Worm (Caenorhabditis elegans) whole organism, young adult: ENCODE results near the gene Y57G7A.6.
A peak's percentile ranks its signal among the peaks of the same experiment; 100 is the strongest.

Experiments used
- B0019.2 ChIP-seq: fragments of 200-800 bp; sonication (Bioruptor generic); conservative IDR thresholded peaks from 2 replicates; pipeline ENCODE4 v1.3.6; 2022; ENCODE audit warnings: missing genetic modification reagents, missing genetic modification characterization, missing compliant biosample characterization
- B0336.3 ChIP-seq: fragments of 200-800 bp; sonication (Bioruptor generic); IDR thresholded peaks from 2 replicates; pipeline ENCODE4 v1.3.6; 2022; ENCODE audit warnings: missing genetic modification characterization, missing compliant biosample characterization
- F10E7.11 ChIP-seq: sonication (generic microtip); optimal IDR thresholded peaks from 2 replicates; lab custom pipeline; 2017; ENCODE audit warnings: mild to moderate bottlenecking, missing genetic modification characterization, moderate library complexity, missing compliant biosample characterization
- F39B2.1 ChIP-seq: fragments of 200-800 bp; sonication (Bioruptor generic); IDR thresholded peaks from 2 replicates; pipeline ENCODE4 v1.3.6; 2022; ENCODE audit warnings: missing genetic modification reagents, missing genetic modification characterization, missing compliant biosample characterization
- F49E8.2 ChIP-seq: sonication (generic microtip); optimal IDR thresholded peaks from 3 replicates; lab custom pipeline; 2017; ENCODE audit warnings: missing genetic modification characterization, mild to moderate bottlenecking, missing compliant biosample characterization, antibody characterized with exemption, moderate library complexity; ENCODE audit not compliant: insufficient read depth
- K12H6.12 ChIP-seq: fragments of 200-800 bp; sonication (Bioruptor generic); optimal IDR thresholded peaks from 2 replicates; lab custom pipeline; 2018; ENCODE audit warnings: mild to moderate bottlenecking, missing genetic modification characterization, missing compliant biosample characterization
- T07F8.4 ChIP-seq: sonication (generic microtip); optimal IDR thresholded peaks from 2 replicates; lab custom pipeline; 2016; ENCODE audit warnings: mild to moderate bottlenecking, missing genetic modification characterization, moderate library complexity, missing compliant biosample characterization
- T26A5.8 ChIP-seq: sonication (generic microtip); optimal IDR thresholded peaks from 2 replicates; lab custom pipeline; 2016; ENCODE audit warnings: missing genetic modification characterization, missing compliant biosample characterization
- Y53G8AR.9 ChIP-seq: fragments of 200-800 bp; sonication (Bioruptor generic); conservative IDR thresholded peaks from 2 replicates; pipeline ENCODE4 v1.3.6; 2022; ENCODE audit warnings: missing genetic modification reagents, missing genetic modification characterization, missing compliant biosample characterization
- ZK185.1 ChIP-seq: sonication (generic microtip); optimal IDR thresholded peaks from 2 replicates; lab custom pipeline; 2016; ENCODE audit warnings: mild to moderate bottlenecking, missing genetic modification characterization, missing compliant biosample characterization; ENCODE audit not compliant: poor library complexity, severe bottlenecking
- atf-7 ChIP-seq: sonication (generic microtip); optimal IDR thresholded peaks from 2 replicates; lab custom pipeline; 2017; ENCODE audit warnings: mild to moderate bottlenecking, missing genetic modification characterization, missing compliant biosample characterization
- attf-5 ChIP-seq: fragments of 200-800 bp; sonication (Bioruptor generic); optimal IDR thresholded peaks from 2 replicates; lab custom pipeline; 2018; ENCODE audit warnings: mild to moderate bottlenecking, missing genetic modification characterization, missing compliant biosample characterization
- attf-6 ChIP-seq: fragments of 200-800 bp; sonication (Bioruptor generic); IDR thresholded peaks from 2 replicates; pipeline ENCODE4 v1.3.6; 2022; ENCODE audit warnings: missing genetic modification reagents, missing genetic modification characterization, missing compliant biosample characterization
- ceh-100 ChIP-seq: fragments of 200-800 bp; sonication (Bioruptor generic); IDR thresholded peaks from 2 replicates; pipeline ENCODE4 v1.3.6; 2022; ENCODE audit warnings: missing genetic modification reagents, missing genetic modification characterization, missing compliant biosample characterization
- ceh-91 ChIP-seq: fragments of 200-800 bp; sonication (Bioruptor generic); IDR thresholded peaks from 2 replicates; pipeline ENCODE4 v1.3.6; 2022; ENCODE audit warnings: missing genetic modification reagents, missing genetic modification characterization, missing compliant biosample characterization
- chd-7 ChIP-seq: sonication (generic microtip); optimal IDR thresholded peaks from 2 replicates; lab custom pipeline; 2016; ENCODE audit warnings: mild to moderate bottlenecking, missing genetic modification characterization, moderate library complexity, missing compliant biosample characterization
- die-1 ChIP-seq: sonication (generic microtip); optimal IDR thresholded peaks from 2 replicates; lab custom pipeline; 2016; ENCODE audit warnings: missing genotype, mild to moderate bottlenecking, missing genetic modification characterization, missing compliant biosample characterization
- dox-1 ChIP-seq: fragments of 200-800 bp; sonication (Bioruptor generic); IDR thresholded peaks from 2 replicates; pipeline ENCODE4 v1.3.6; 2022; ENCODE audit warnings: missing genetic modification reagents, missing genetic modification characterization, missing compliant biosample characterization
- dpl-1 ChIP-seq: fragments of 150-350 bp; optimal IDR thresholded peaks from 2 replicates; lab custom pipeline; 2014; ENCODE audit warnings: missing biosample characterization, missing genetic modification reagents, missing genetic modification characterization
- egl-18 ChIP-seq: fragments of 200-800 bp; sonication (Bioruptor generic); IDR thresholded peaks from 2 replicates; pipeline ENCODE4 v1.3.6; 2022; ENCODE audit warnings: missing genetic modification reagents, missing genetic modification characterization, missing compliant biosample characterization
- egl-44 ChIP-seq: fragments of 200-800 bp; sonication (Bioruptor generic); IDR thresholded peaks from 2 replicates; pipeline ENCODE4 v1.3.6; 2022; ENCODE audit warnings: missing genetic modification reagents, missing genetic modification characterization, missing compliant biosample characterization
- ets-4 ChIP-seq: fragments of 200-800 bp; sonication (Bioruptor generic); optimal IDR thresholded peaks from 2 replicates; lab custom pipeline; 2018; ENCODE audit warnings: mild to moderate bottlenecking, missing genetic modification characterization, missing compliant biosample characterization
- gei-17 ChIP-seq: fragments of 200-800 bp; sonication (Bioruptor generic); optimal IDR thresholded peaks from 2 replicates; lab custom pipeline; 2018; ENCODE audit warnings: mild to moderate bottlenecking, missing genetic modification characterization, missing compliant biosample characterization
- hlh-26 ChIP-seq: fragments of 200-800 bp; sonication (Bioruptor generic); conservative IDR thresholded peaks from 2 replicates; pipeline ENCODE4 v1.3.6; 2022; ENCODE audit warnings: missing genetic modification reagents, missing genetic modification characterization, missing compliant biosample characterization
- hmg-20 ChIP-seq: fragments of 200-800 bp; sonication (Bioruptor generic); IDR thresholded peaks from 2 replicates; pipeline ENCODE4 v1.3.6; 2022; ENCODE audit warnings: missing genetic modification reagents, missing genetic modification characterization, missing compliant biosample characterization
- hrde-1 ChIP-seq: sonication (generic microtip); optimal IDR thresholded peaks from 2 replicates; lab custom pipeline; 2016; ENCODE audit warnings: missing genetic modification characterization, mild to moderate bottlenecking, missing compliant biosample characterization, moderate library complexity, missing genotype, missing genetic modification reagents, borderline replicate concordance
- let-607 ChIP-seq, 2 experiments: fragments of 200-800 bp in 1 of 2; sonication (Bioruptor generic) in 1 of 2; sonication (generic microtip) in 1 of 2; optimal IDR thresholded peaks; 2 replicates each; lab custom pipeline; 2016 to 2018; ENCODE audit warnings: mild to moderate bottlenecking in 2 of 2, missing compliant biosample characterization in 2 of 2, missing genetic modification characterization in 2 of 2, moderate library complexity in 2 of 2, missing genotype in 1 of 2
- lin-54 ChIP-seq: fragments of 200-800 bp; sonication (Bioruptor generic); optimal IDR thresholded peaks from 2 replicates; lab custom pipeline; 2018; ENCODE audit warnings: mild to moderate bottlenecking, missing genetic modification characterization, missing compliant biosample characterization
- madf-10 ChIP-seq: sonication (generic microtip); optimal IDR thresholded peaks from 2 replicates; lab custom pipeline; 2016; ENCODE audit warnings: mild to moderate bottlenecking, missing genetic modification characterization, missing compliant biosample characterization
- madf-3 ChIP-seq: fragments of 200-800 bp; sonication (Bioruptor generic); IDR thresholded peaks from 2 replicates; pipeline ENCODE4 v1.3.6; 2022; ENCODE audit warnings: missing genetic modification reagents, missing genetic modification characterization, missing compliant biosample characterization
- madf-8 ChIP-seq: fragments of 200-800 bp; sonication (Bioruptor generic); conservative IDR thresholded peaks from 2 replicates; pipeline ENCODE4 v1.3.6; 2022; ENCODE audit warnings: missing genetic modification reagents, missing genetic modification characterization, missing compliant biosample characterization
- mel-28 ChIP-seq: sonication (generic microtip); optimal IDR thresholded peaks from 2 replicates; lab custom pipeline; 2016; ENCODE audit warnings: borderline replicate concordance, mild to moderate bottlenecking, missing genetic modification characterization, missing compliant biosample characterization
- mxl-1 ChIP-seq: sonication (generic microtip); optimal IDR thresholded peaks from 2 replicates; lab custom pipeline; 2016; ENCODE audit warnings: missing genetic modification characterization, missing compliant biosample characterization
- nhr-120 ChIP-seq: fragments of 200-800 bp; sonication (Bioruptor generic); IDR thresholded peaks from 2 replicates; pipeline ENCODE4 v1.3.6; 2022; ENCODE audit warnings: missing genetic modification characterization, missing compliant biosample characterization
- nhr-179 ChIP-seq: sonication (generic microtip); optimal IDR thresholded peaks from 2 replicates; lab custom pipeline; 2016; ENCODE audit warnings: mild to moderate bottlenecking, missing genetic modification characterization, missing compliant biosample characterization
- nhr-27 ChIP-seq: fragments of 200-800 bp; sonication (Bioruptor generic); optimal IDR thresholded peaks from 2 replicates; lab custom pipeline; 2018; ENCODE audit warnings: mild to moderate bottlenecking, missing genetic modification characterization, moderate library complexity, missing compliant biosample characterization
- nhr-90 ChIP-seq: sonication (generic microtip); optimal IDR thresholded peaks from 2 replicates; lab custom pipeline; 2016; ENCODE audit warnings: missing genotype, mild to moderate bottlenecking, missing genetic modification characterization, missing compliant biosample characterization
- pbrm-1 ChIP-seq: fragments of 200-800 bp; sonication (Bioruptor generic); IDR thresholded peaks from 2 replicates; pipeline ENCODE4 v1.3.6; 2022; ENCODE audit warnings: missing genetic modification reagents, missing genetic modification characterization, missing compliant biosample characterization
- rpc-1 ChIP-seq, 2 experiments: fragments of 150-350 bp in 1 of 2; sonication (generic microtip) in 1 of 2; optimal IDR thresholded peaks; 2 replicates each; lab custom pipeline; 2014 to 2018; ENCODE audit warnings: missing biosample characterization in 1 of 2, missing genetic modification characterization in 1 of 2, missing genetic modification reagents in 1 of 2, missing genotype in 1 of 2
- sdz-38 ChIP-seq: sonication (generic microtip); optimal IDR thresholded peaks from 2 replicates; lab custom pipeline; 2016; ENCODE audit warnings: missing genotype, missing genetic modification characterization, missing compliant biosample characterization
- snpc-4 ChIP-seq, 5 experiments: fragments of 150-350 bp in 1 of 5; sonication (generic microtip) in 4 of 5; optimal IDR thresholded peaks; 2 replicates each; lab custom pipeline; 2014 to 2018; ENCODE audit warnings: missing genetic modification characterization in 5 of 5, missing biosample characterization in 3 of 5, antibody characterized with exemption in 2 of 5, mild to moderate bottlenecking in 2 of 5, missing compliant biosample characterization in 2 of 5, missing genotype in 2 of 5, moderate library complexity in 2 of 5, missing genetic modification reagents in 1 of 5
- tlf-1 ChIP-seq: fragments of 200-800 bp; sonication (Bioruptor generic); optimal IDR thresholded peaks from 2 replicates; lab custom pipeline; 2018; ENCODE audit warnings: mild to moderate bottlenecking, missing genetic modification characterization, missing compliant biosample characterization
- zim-3 ChIP-seq: sonication (generic microtip); optimal IDR thresholded peaks from 2 replicates; lab custom pipeline; 2017; ENCODE audit warnings: mild to moderate bottlenecking, missing genetic modification characterization, moderate library complexity, missing compliant biosample characterization
- ztf-22 ChIP-seq: fragments of 200-800 bp; sonication (Bioruptor generic); optimal IDR thresholded peaks from 2 replicates; lab custom pipeline; 2018; ENCODE audit warnings: mild to moderate bottlenecking, missing genetic modification characterization, moderate library complexity, missing compliant biosample characterization
- ztf-25 ChIP-seq: fragments of 200-800 bp; sonication (Bioruptor generic); IDR thresholded peaks from 2 replicates; pipeline ENCODE4 v1.3.6; 2022; ENCODE audit warnings: missing genetic modification reagents, missing genetic modification characterization, missing compliant biosample characterization
- ztf-3 ChIP-seq: fragments of 200-800 bp; sonication (Bioruptor generic); optimal IDR thresholded peaks from 2 replicates; lab custom pipeline; 2018; ENCODE audit warnings: mild to moderate bottlenecking, missing genetic modification characterization, missing compliant biosample characterization
- ztf-6 ChIP-seq: fragments of 200-800 bp; sonication (Bioruptor generic); IDR thresholded peaks from 2 replicates; pipeline ENCODE4 v1.3.6; 2022; ENCODE audit warnings: missing genetic modification reagents, missing genetic modification characterization, missing compliant biosample characterization

The Y57G7A.6 gene

ce11 chrII:1320412-1320811 lies 35.0 kb upstream of the Y57G7A.6 start (continued):
- TF ChIP-seq nhr-90: peak; percentile 72
- TF ChIP-seq dox-1 (GFP tag; lab: Robert Waterston, UW): peak; percentile 98
- no peak for TF ChIP-seq sdz-38 (tag; lab: Kevin White, UChicago)
- TF ChIP-seq T26A5.8: peak; percentile 66
- TF ChIP-seq dpl-1 (GFP tag; lab: Kevin White, UChicago): peak; percentile 97
- peak; percentile 72 for TF ChIP-seq madf-8
- peak; percentile 75 for TF ChIP-seq gei-17 (GFP tag; lab: Kevin White, UChicago)
- TF ChIP-seq pbrm-1 (GFP tag; lab: Robert Waterston, UW): peak; percentile 97
- peak; percentile 98 for TF ChIP-seq B0336.3 (GFP tag; lab: Robert Waterston, UW)
- TF ChIP-seq nhr-179 (tag; lab: Kevin White, UChicago): no peak
- peak; percentile 20 for TF ChIP-seq mel-28 (tag; lab: Kevin White, UChicago)
- TF ChIP-seq ztf-25 (GFP tag; lab: Robert Waterston, UW): peak; percentile 73
- TF ChIP-seq ets-4: no peak
- TF ChIP-seq snpc-4 (GFP tag; optimal IDR thresholded peaks at IDR 0.05; lab: Kevin White, UChicago): peak; percentile 36
- TF ChIP-seq snpc-4 (tag; optimal IDR thresholded peaks at IDR 0.05; lab: Kevin White, UChicago): peak; percentile 71 to 85 (median 77)
- TF ChIP-seq hrde-1: peak; percentile 55
- TF ChIP-seq die-1 (tag; lab: Kevin White, UChicago): peak; percentile 40
- TF ChIP-seq egl-44 (GFP tag; lab: Robert Waterston, UW): peak; percentile 93
- no peak for TF ChIP-seq nhr-120
- TF ChIP-seq ztf-3: peak; percentile 81
- TF ChIP-seq chd-7 (tag; lab: Kevin White, UChicago): peak; percentile 89
- TF ChIP-seq F39B2.1 (GFP tag; lab: Robert Waterston, UW): 0 out of 2 replicates have a peak, but pooled peaks have one; percentile 43
- TF ChIP-seq lin-54 (GFP tag; lab: Kevin White, UChicago): peak; percentile 100
- peak; percentile 81; the same call in 1 of the 2 replicates for TF ChIP-seq egl-18 (GFP tag; lab: Robert Waterston, UW)
- peak; percentile 96 for TF ChIP-seq K12H6.12 (tag; lab: Kevin White, UChicago)
- TF ChIP-seq madf-10 (tag; lab: Kevin White, UChicago): peak; percentile 77
- peak; percentile 97 for TF ChIP-seq tlf-1
- peak; percentile 98 for TF ChIP-seq Y53G8AR.9
- peak; percentile 85 for TF ChIP-seq ceh-100 (GFP tag; lab: Robert Waterston, UW)
- TF ChIP-seq ceh-91 (GFP tag; lab: Robert Waterston, UW): peak; percentile 90
- peak; percentile 85 for TF ChIP-seq ztf-6
- peak; percentile 89 for TF ChIP-seq atf-7 (tag; lab: Kevin White, UChicago)
- no peak for TF ChIP-seq F10E7.11 (tag; lab: Kevin White, UChicago)
- peak; percentile 79; the same call in 1 of the 2 replicates for TF ChIP-seq hmg-20 (GFP tag; lab: Robert Waterston, UW)
- no peak for TF ChIP-seq rpc-1 (optimal IDR thresholded peaks at IDR 0.05; lab: Kevin White, UChicago)
- TF ChIP-seq rpc-1 (tag; optimal IDR thresholded peaks at IDR 0.05; lab: Kevin White, UChicago): no peak
- TF ChIP-seq F49E8.2 (tag; lab: Kevin White, UChicago): peak; percentile 92
- TF ChIP-seq let-607 (tag; optimal IDR thresholded peaks at IDR 0.05; lab: Kevin White, UChicago): peak; percentile 81 to 89
- peak; percentile 20 for TF ChIP-seq nhr-27 (tag; lab: Kevin White, UChicago)
- TF ChIP-seq attf-5 (GFP tag; lab: Kevin White, UChicago): peak; percentile 99
- TF ChIP-seq attf-6: peak; percentile 80
- TF ChIP-seq T07F8.4 (tag; lab: Kevin White, UChicago): no peak
- no peak for TF ChIP-seq mxl-1 (tag; lab: Kevin White, UChicago)
- TF ChIP-seq ztf-22 (GFP tag; lab: Kevin White, UChicago): peak; percentile 75
- TF ChIP-seq B0019.2 (GFP tag; lab: Robert Waterston, UW): peak; percentile 89
- peak; percentile 95 for TF ChIP-seq zim-3 (tag; lab: Kevin White, UChicago)
- no peak for TF ChIP-seq hlh-26
- peak; percentile 96 for TF ChIP-seq madf-3 (GFP tag; lab: Robert Waterston, UW)
- TF ChIP-seq ZK185.1: peak; percentile 88
